Fruit fly (Drosophila melanogaster): ENCODE data around the gene Marf.
"Not testable (repeated sequence)": the region's sequence is repeated elsewhere in the genome, so short reads cannot be mapped to it uniquely, and the experiment has no call there.

- TF ChIP-seq h, ttk, insv (optimal IDR thresholded peaks at IDR 0.05): not testable (repeated sequence)
These were observed 53.6 kb downstream of the Marf start, which contains the start of gene CG33668 for dm6 chrX:6419334-6419733.

All from Kc167 (cell line).